Worm (Caenorhabditis elegans) whole organism, L2 larva: Measurements from ENCODE around the gene jmjd-3.1.
A peak's percentile ranks its signal among the peaks of the same experiment; 100 is the strongest.

ENCODE experiments used
- C34F6.9 ChIP-seq: fragments of 150-350 bp; optimal IDR thresholded peaks from 2 replicates; lab custom pipeline; 2014; ENCODE audit warnings: missing biosample characterization, missing genetic modification characterization
- F13H6.1 ChIP-seq: sonication (generic microtip); optimal IDR thresholded peaks from 2 replicates; lab custom pipeline; 2016; ENCODE audit warnings: missing genetic modification characterization, missing compliant biosample characterization
- R02D3.7 ChIP-seq: fragments of 150-350 bp; optimal IDR thresholded peaks from 2 replicates; lab custom pipeline; 2014; ENCODE audit warnings: missing biosample characterization, missing genetic modification characterization
- alr-1 ChIP-seq: fragments of 150-350 bp; optimal IDR thresholded peaks from 2 replicates; lab custom pipeline; 2014; ENCODE audit warnings: missing biosample characterization, missing genetic modification characterization
- blmp-1 ChIP-seq: sonication (generic microtip); optimal IDR thresholded peaks from 2 replicates; lab custom pipeline; 2017; ENCODE audit warnings: missing genetic modification characterization, mild to moderate bottlenecking, missing compliant biosample characterization, antibody characterized with exemption, moderate library complexity; ENCODE audit not compliant: insufficient read depth
- ceh-16 ChIP-seq: fragments of 150-350 bp; optimal IDR thresholded peaks from 2 replicates; lab custom pipeline; 2014; ENCODE audit warnings: missing biosample characterization, missing genetic modification characterization
- crh-2 ChIP-seq: sonication (generic microtip); optimal IDR thresholded peaks from 2 replicates; lab custom pipeline; 2017; ENCODE audit warnings: missing biosample characterization, missing genetic modification characterization
- dmd-4 ChIP-seq: sonication (generic microtip); optimal IDR thresholded peaks from 2 replicates; lab custom pipeline; 2017; ENCODE audit warnings: missing biosample characterization, missing genetic modification characterization
- egl-27 ChIP-seq: sonication (generic microtip); optimal IDR thresholded peaks from 3 replicates; lab custom pipeline; 2017; ENCODE audit warnings: missing biosample characterization, missing genetic modification reagents, missing genetic modification characterization
- elt-1 ChIP-seq: fragments of 150-350 bp; optimal IDR thresholded peaks from 2 replicates; lab custom pipeline; 2014; ENCODE audit warnings: missing biosample characterization, missing genetic modification characterization
- elt-3 ChIP-seq: sonication (generic microtip); optimal IDR thresholded peaks from 2 replicates; lab custom pipeline; 2017; ENCODE audit warnings: missing biosample characterization, missing genetic modification characterization
- fos-1 ChIP-seq: fragments of 150-350 bp; optimal IDR thresholded peaks from 2 replicates; lab custom pipeline; 2014; ENCODE audit warnings: missing biosample characterization, missing genetic modification characterization
- gmeb-1 ChIP-seq: fragments of 150-350 bp; optimal IDR thresholded peaks from 2 replicates; lab custom pipeline; 2014; ENCODE audit warnings: missing biosample characterization, missing genetic modification characterization
- lin-11 ChIP-seq: fragments of 150-350 bp; sonication (generic microtip); optimal IDR thresholded peaks from 2 replicates; lab custom pipeline; 2014; ENCODE audit warnings: missing biosample characterization, missing genetic modification characterization, inconsistent platforms, mixed read lengths
- lin-13 ChIP-seq: fragments of 150-350 bp; optimal IDR thresholded peaks from 2 replicates; lab custom pipeline; 2014; ENCODE audit warnings: missing biosample characterization, missing genetic modification reagents, missing genetic modification characterization
- lin-39 ChIP-seq: fragments of 150-350 bp; optimal IDR thresholded peaks from 2 replicates; lab custom pipeline; 2014; ENCODE audit warnings: missing biosample characterization, missing genetic modification reagents, missing genetic modification characterization
- lsy-2 ChIP-seq, 2 experiments: fragments of 150-350 bp in 1 of 2; sonication (generic microtip) in 1 of 2; optimal IDR thresholded peaks; 2 replicates each; lab custom pipeline; 2014 to 2017; ENCODE audit warnings: missing biosample characterization in 2 of 2, missing genetic modification characterization in 2 of 2
- mab-5 ChIP-seq: fragments of 150-350 bp; optimal IDR thresholded peaks from 2 replicates; lab custom pipeline; 2014; ENCODE audit warnings: missing biosample characterization, missing genetic modification characterization
- mbf-1 ChIP-seq: sonication (generic microtip); optimal IDR thresholded peaks from 2 replicates; lab custom pipeline; 2017; ENCODE audit warnings: missing biosample characterization, missing genetic modification characterization
- mdl-1 ChIP-seq, 2 experiments: fragments of 150-350 bp in 1 of 2; sonication (generic microtip) in 1 of 2; optimal IDR thresholded peaks; 2 replicates each; lab custom pipeline; 2017; ENCODE audit warnings: missing biosample characterization in 2 of 2, missing genetic modification characterization in 2 of 2
- nhr-11 ChIP-seq: fragments of 150-350 bp; optimal IDR thresholded peaks from 2 replicates; lab custom pipeline; 2014; ENCODE audit warnings: missing biosample characterization, missing genetic modification characterization
- nhr-129 ChIP-seq: fragments of 150-350 bp; optimal IDR thresholded peaks from 2 replicates; lab custom pipeline; 2014; ENCODE audit warnings: missing biosample characterization, missing genetic modification characterization
- nhr-21 ChIP-seq: fragments of 150-350 bp; optimal IDR thresholded peaks from 2 replicates; lab custom pipeline; 2014; ENCODE audit warnings: missing biosample characterization, missing genetic modification characterization
- nhr-23 ChIP-seq: fragments of 150-350 bp; optimal IDR thresholded peaks from 2 replicates; lab custom pipeline; 2014; ENCODE audit warnings: missing biosample characterization, missing genetic modification reagents, missing genetic modification characterization
- nhr-237 ChIP-seq: fragments of 150-350 bp; optimal IDR thresholded peaks from 2 replicates; lab custom pipeline; 2014; ENCODE audit warnings: missing biosample characterization, missing genetic modification characterization
- nhr-25 ChIP-seq: fragments of 150-350 bp; sonication (generic microtip); optimal IDR thresholded peaks from 3 replicates; lab custom pipeline; 2014; ENCODE audit warnings: missing biosample characterization, missing genetic modification characterization
- nhr-6 ChIP-seq: fragments of 150-350 bp; optimal IDR thresholded peaks from 2 replicates; lab custom pipeline; 2014; ENCODE audit warnings: missing biosample characterization, missing genetic modification characterization
- nhr-77 ChIP-seq: fragments of 150-350 bp; optimal IDR thresholded peaks from 2 replicates; lab custom pipeline; 2014; ENCODE audit warnings: missing biosample characterization, missing genetic modification characterization
- peb-1 ChIP-seq: fragments of 150-350 bp; optimal IDR thresholded peaks from 2 replicates; lab custom pipeline; 2014; ENCODE audit warnings: missing biosample characterization, missing genetic modification characterization
- sem-4 ChIP-seq: fragments of 150-350 bp; optimal IDR thresholded peaks from 2 replicates; lab custom pipeline; 2014; ENCODE audit warnings: missing biosample characterization, missing genetic modification reagents, missing genetic modification characterization
- skn-1 ChIP-seq: sonication (generic microtip); optimal IDR thresholded peaks from 2 replicates; lab custom pipeline; 2017; ENCODE audit warnings: missing biosample characterization, missing genetic modification characterization
- sma-3 ChIP-seq: sonication (generic microtip); optimal IDR thresholded peaks from 2 replicates; lab custom pipeline; 2016; ENCODE audit warnings: missing genetic modification reagents, missing genetic modification characterization, missing compliant biosample characterization
- sma-9 ChIP-seq, 2 experiments: fragments of 150-350 bp in 1 of 2; sonication (generic microtip) in 1 of 2; optimal IDR thresholded peaks; 2 replicates each; lab custom pipeline; 2014 to 2016; ENCODE audit warnings: missing genetic modification characterization in 2 of 2, mild to moderate bottlenecking in 1 of 2, missing biosample characterization in 1 of 2, missing compliant biosample characterization in 1 of 2, missing genetic modification reagents in 1 of 2, moderate library complexity in 1 of 2
- snpc-4 ChIP-seq: fragments of 150-350 bp; optimal IDR thresholded peaks from 2 replicates; lab custom pipeline; 2014; ENCODE audit warnings: missing biosample characterization, missing genetic modification characterization
- unc-39 ChIP-seq: fragments of 150-350 bp; optimal IDR thresholded peaks from 2 replicates; lab custom pipeline; 2014; ENCODE audit warnings: missing biosample characterization, missing genetic modification characterization
- unc-55 ChIP-seq: fragments of 150-350 bp; sonication (generic microtip); optimal IDR thresholded peaks from 3 replicates; lab custom pipeline; 2014; ENCODE audit warnings: missing biosample characterization, missing genetic modification reagents, missing genetic modification characterization
- unc-62 ChIP-seq: fragments of 150-350 bp; optimal IDR thresholded peaks from 2 replicates; lab custom pipeline; 2014; ENCODE audit warnings: missing biosample characterization, missing genetic modification reagents, missing genetic modification characterization
- zag-1 ChIP-seq: fragments of 150-350 bp; optimal IDR thresholded peaks from 2 replicates; lab custom pipeline; 2014; ENCODE audit warnings: missing biosample characterization, missing genetic modification characterization
- ztf-11 ChIP-seq: sonication (generic microtip); optimal IDR thresholded peaks from 2 replicates; lab custom pipeline; 2017; ENCODE audit warnings: missing biosample characterization, missing genetic modification characterization
- ztf-4 ChIP-seq: fragments of 150-350 bp; optimal IDR thresholded peaks from 2 replicates; lab custom pipeline; 2014; ENCODE audit warnings: missing biosample characterization, missing genetic modification characterization

jmjd-3.1 gene

ce11 chrX:8551687-8552327, 19.0 kb upstream of the jmjd-3.1 start, which contains the start of gene dhhc-14:
TSS of gene dhhc-14 (plus strand) at chrX:8552277.
- no peak for TF ChIP-seq mbf-1 (tag; lab: Kevin White, UChicago)
- no peak for TF ChIP-seq nhr-77
- TF ChIP-seq crh-2 (tag; lab: Kevin White, UChicago): peak; percentile 46
- TF ChIP-seq ztf-4 (tag; lab: Kevin White, UChicago): no peak
- no peak for TF ChIP-seq lin-39
- no peak for TF ChIP-seq gmeb-1 (tag; lab: Kevin White, UChicago)
- TF ChIP-seq dmd-4 (tag; lab: Kevin White, UChicago): no peak
- no peak for TF ChIP-seq nhr-6 (tag; lab: Kevin White, UChicago)
- no peak for TF ChIP-seq unc-39 (tag; lab: Kevin White, UChicago)
- TF ChIP-seq F13H6.1: peak; percentile 52
- no peak for TF ChIP-seq skn-1 (tag; lab: Kevin White, UChicago)
- no peak for TF ChIP-seq unc-62 (GFP tag; lab: Kevin White, UChicago)
- TF ChIP-seq snpc-4: peak; percentile 28
- TF ChIP-seq elt-1: no peak
- TF ChIP-seq sma-3 (GFP tag; lab: Kevin White, UChicago): no peak
- TF ChIP-seq C34F6.9 (tag; lab: Kevin White, UChicago): peak; percentile 66
- peak in 1 of 2 experiments; percentile 49 for TF ChIP-seq lsy-2 (tag; optimal IDR thresholded peaks at IDR 0.05; lab: Kevin White, UChicago)
- TF ChIP-seq zag-1 (tag; lab: Kevin White, UChicago): peak; percentile 66
- TF ChIP-seq mdl-1 (tag; optimal IDR thresholded peaks at IDR 0.05; lab: Kevin White, UChicago): peak in 1 of 2 experiments; percentile 69
- no peak for TF ChIP-seq peb-1
- TF ChIP-seq sma-9 (GFP tag; optimal IDR thresholded peaks at IDR 0.05; lab: Kevin White, UChicago): peak; percentile 12
- no peak for TF ChIP-seq sma-9 (tag; optimal IDR thresholded peaks at IDR 0.05; lab: Kevin White, UChicago)
- no peak for TF ChIP-seq blmp-1 (tag; lab: Kevin White, UChicago)
- no peak for TF ChIP-seq alr-1 (tag; lab: Kevin White, UChicago)
- peak; percentile 76 for TF ChIP-seq unc-55 (GFP tag; lab: Kevin White, UChicago)
- TF ChIP-seq nhr-11 (tag; lab: Kevin White, UChicago): no peak
- no peak for TF ChIP-seq elt-3 (tag; lab: Kevin White, UChicago)
- TF ChIP-seq fos-1 (tag; lab: Kevin White, UChicago): peak; percentile 48
- no peak for TF ChIP-seq nhr-23 (tag; lab: Kevin White, UChicago)
- peak; percentile 42 for TF ChIP-seq lin-13 (GFP tag; lab: Kevin White, UChicago)
- peak; percentile 64 for TF ChIP-seq lin-11
- TF ChIP-seq ztf-11 (tag; lab: Kevin White, UChicago): no peak
- no peak for TF ChIP-seq nhr-237
- TF ChIP-seq sem-4: peak; percentile 57
- no peak for TF ChIP-seq mab-5 (tag; lab: Kevin White, UChicago)
- peak; percentile 76 for TF ChIP-seq nhr-129
- TF ChIP-seq nhr-21 (tag; lab: Kevin White, UChicago): no peak

- TF ChIP-seq crh-2 (tag; lab: Kevin White, UChicago) (no peak), ztf-11 (tag; lab: Kevin White, UChicago) (no peak), sem-4 (no peak), ceh-16 (peak; percentile 45), egl-27 (tag; lab: Kevin White, UChicago) (no peak), nhr-6 (tag; lab: Kevin White, UChicago) (no peak), nhr-21 (tag; lab: Kevin White, UChicago) (no peak), nhr-25 (tag; lab: Kevin White, UChicago) (peak; percentile 49), unc-39 (tag; lab: Kevin White, UChicago) (no peak), R02D3.7 (no peak), blmp-1 (tag; lab: Kevin White, UChicago) (peak; percentile 83)
Observed at ce11 chrX:8554029-8554428, 16.8 kb upstream of the jmjd-3.1 start.
